Fruit fly (Drosophila melanogaster): Measurements from ENCODE around the gene CG4022.

The CG4022 gene

DNA sequence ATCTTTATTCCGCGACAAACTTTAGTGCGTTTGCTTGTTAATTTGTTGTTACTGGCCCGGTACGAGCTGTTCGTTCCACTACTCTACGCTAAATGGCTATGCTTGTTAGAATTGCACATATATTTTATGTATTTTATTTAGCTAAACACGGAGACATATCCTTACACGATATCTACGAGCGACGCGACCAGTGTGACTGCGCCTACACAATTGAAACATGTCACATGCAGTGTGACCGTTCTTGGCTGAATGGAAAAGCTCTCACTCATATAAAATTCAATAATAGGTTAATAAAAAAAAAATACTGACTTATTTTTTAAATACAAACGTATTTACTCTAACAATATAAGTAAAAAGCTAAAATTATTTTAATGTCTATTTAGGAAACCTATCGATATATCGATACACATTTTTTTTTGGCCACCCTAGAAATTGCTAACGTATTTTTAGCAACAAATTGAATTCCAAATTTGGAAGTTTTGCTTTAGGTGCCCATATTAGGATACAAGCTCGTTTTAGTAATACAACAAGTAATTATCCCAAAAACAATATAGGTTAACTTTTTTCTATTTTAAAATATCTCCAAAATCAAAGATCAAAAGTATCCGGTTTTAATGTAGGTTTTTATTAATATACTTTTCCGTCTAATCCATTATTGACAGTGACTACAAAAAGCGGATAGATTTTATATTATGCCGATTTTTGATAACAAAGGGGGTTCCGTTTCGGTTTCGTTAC lies 11.4 kb downstream of the CG4022 start, which contains the start of gene CG4080 (continued):
- TF ChIP-seq CG15696 (tag; optimal IDR thresholded peaks at IDR 0.05) = no peak
- no peak for TF ChIP-seq CG8281 (tag; optimal IDR thresholded peaks at IDR 0.05)
- peak; percentile 53; the same call in 1 of the 2 replicates for TF ChIP-seq stc (GFP tag; IDR thresholded peaks at IDR 0.05)
- no peak for TF ChIP-seq wdn (GFP tag; IDR thresholded peaks at IDR 0.05)
- TF ChIP-seq ash1 (GFP tag; optimal IDR thresholded peaks at IDR 0.05) = no peak
- TF ChIP-seq repo (GFP tag; optimal IDR thresholded peaks at IDR 0.05) = no peak
- TF ChIP-seq pho (GFP tag; optimal IDR thresholded peaks at IDR 0.05) = no peak
- no peak for TF ChIP-seq gcm2 (GFP tag; optimal IDR thresholded peaks at IDR 0.05)
- TF ChIP-seq Dp (GFP tag; optimal IDR thresholded peaks at IDR 0.05) = peak; percentile 34
- TF ChIP-seq CG32532 (GFP tag; IDR thresholded peaks at IDR 0.05) = 0 out of 2 replicates have a peak, but pooled peaks have one; percentile 7
- TF ChIP-seq CG12769 (tag; optimal IDR thresholded peaks at IDR 0.05) = no peak
- no peak for TF ChIP-seq kay (GFP tag; optimal IDR thresholded peaks at IDR 0.05)
- TF ChIP-seq Bteb2 (GFP tag; optimal IDR thresholded peaks at IDR 0.05) = no peak
- no peak for TF ChIP-seq crol (GFP tag; IDR thresholded peaks at IDR 0.05)
- no peak for TF ChIP-seq CG13296 (GFP tag; optimal IDR thresholded peaks at IDR 0.05)
- peak; percentile 90 for TF ChIP-seq gfzf (GFP tag; optimal IDR thresholded peaks at IDR 0.05)
- no peak for TF ChIP-seq yki (optimal IDR thresholded peaks at IDR 0.05)
- TF ChIP-seq Optix (GFP tag; IDR thresholded peaks at IDR 0.05) = no peak
- TF ChIP-seq sisA (GFP tag; IDR thresholded peaks at IDR 0.05) = no peak
- TF ChIP-seq Mes4 (GFP tag; optimal IDR thresholded peaks at IDR 0.05) = peak; percentile 19
- peak; percentile 33 for TF ChIP-seq CG10543 (GFP tag; optimal IDR thresholded peaks at IDR 0.05)
- TF ChIP-seq pum (GFP tag; optimal IDR thresholded peaks at IDR 0.05) = no peak
- TF ChIP-seq Atf-2 (GFP tag; optimal IDR thresholded peaks at IDR 0.05) = no peak
- no peak for TF ChIP-seq tio (GFP tag; optimal IDR thresholded peaks at IDR 0.05)
- TF ChIP-seq ara (GFP tag; IDR thresholded peaks at IDR 0.05) = no peak
- TF ChIP-seq Sin3A (optimal IDR thresholded peaks at IDR 0.05) = no peak
- no peak for TF ChIP-seq dan (GFP tag; IDR thresholded peaks at IDR 0.05)
- TF ChIP-seq fru (optimal IDR thresholded peaks at IDR 0.05) = no peak
- TF ChIP-seq CG18262 (tag; optimal IDR thresholded peaks at IDR 0.05) = no peak
- TF ChIP-seq Usf (GFP tag; optimal IDR thresholded peaks at IDR 0.05) = no peak
- TF ChIP-seq ac (GFP tag; optimal IDR thresholded peaks at IDR 0.05) = no peak
- no peak for TF ChIP-seq jing (GFP tag; optimal IDR thresholded peaks at IDR 0.05)
- TF ChIP-seq sr (GFP tag; IDR thresholded peaks at IDR 0.05) = no peak
- TF ChIP-seq Lim3 (GFP tag; IDR thresholded peaks at IDR 0.05) = no peak
- no peak for TF ChIP-seq CG10565 (GFP tag; optimal IDR thresholded peaks at IDR 0.05)
- no peak for TF ChIP-seq tx (GFP tag; optimal IDR thresholded peaks at IDR 0.05)
- TF ChIP-seq Atf6 (GFP tag; IDR thresholded peaks at IDR 0.05) = no peak
- TF ChIP-seq Hsf (GFP tag; optimal IDR thresholded peaks at IDR 0.05) = peak; percentile 28
- TF ChIP-seq bcd (GFP tag; optimal IDR thresholded peaks at IDR 0.05) = no peak
- TF ChIP-seq CG11247 (GFP tag; IDR thresholded peaks at IDR 0.05) = no peak
- TF ChIP-seq CG6689 (GFP tag; IDR thresholded peaks at IDR 0.05) = 0 out of 2 replicates have a peak, but pooled peaks have one; percentile 18
- TF ChIP-seq CG3163 (GFP tag; optimal IDR thresholded peaks at IDR 0.05) = no peak
- peak; percentile 86 for TF ChIP-seq stwl (tag; optimal IDR thresholded peaks at IDR 0.05)
- no peak for TF ChIP-seq tgo (GFP tag; IDR thresholded peaks at IDR 0.05)
- TF ChIP-seq CG7839 (tag; optimal IDR thresholded peaks at IDR 0.05) = peak; percentile 15
- peak; percentile 72 for TF ChIP-seq bbx (GFP tag; IDR thresholded peaks at IDR 0.05; ENCODE audit: partially characterized antibody)
- TF ChIP-seq Antp (GFP tag; optimal IDR thresholded peaks at IDR 0.05) = no peak
- TF ChIP-seq unpg (GFP tag; optimal IDR thresholded peaks at IDR 0.05) = peak; percentile 37
- peak; percentile 60 for TF ChIP-seq CG30020 (tag; optimal IDR thresholded peaks at IDR 0.05)
- no peak for TF ChIP-seq CG14441 (GFP tag; IDR thresholded peaks at IDR 0.05)
- peak; percentile 10 for TF ChIP-seq wek (GFP tag; optimal IDR thresholded peaks at IDR 0.05)
- peak; percentile 81 for TF ChIP-seq Med (GFP tag)

All from whole organism, embryonic.